Worm (Caenorhabditis elegans) whole organism, L3 larva: Measurements from ENCODE around the gene cyn-10.
"Not testable (repeated sequence)": the region's sequence is repeated elsewhere in the genome, so short reads cannot be mapped to it uniquely, and the experiment has no call there.

Experiments
- R02D3.7 ChIP-seq: fragments of 150-350 bp; optimal IDR thresholded peaks from 2 replicates; lab custom pipeline; 2014; ENCODE audit warnings: missing biosample characterization, missing genetic modification characterization
- ZK546.5 ChIP-seq: sonication (generic microtip); optimal IDR thresholded peaks from 2 replicates; lab custom pipeline; 2017; ENCODE audit warnings: missing biosample characterization, missing genetic modification characterization
- aly-2 ChIP-seq: fragments of 150-350 bp; optimal IDR thresholded peaks from 2 replicates; lab custom pipeline; 2014; ENCODE audit warnings: missing biosample characterization, missing genetic modification characterization
- ama-1 ChIP-seq: fragments of 150-350 bp; optimal IDR thresholded peaks from 2 replicates; lab custom pipeline; 2018
- ceh-16 ChIP-seq: sonication (generic microtip); optimal IDR thresholded peaks from 2 replicates; lab custom pipeline; 2017; ENCODE audit warnings: missing biosample characterization, missing genetic modification characterization
- elt-2 ChIP-seq: sonication (generic microtip); optimal IDR thresholded peaks from 2 replicates; lab custom pipeline; 2016; ENCODE audit warnings: missing genetic modification reagents, mild to moderate bottlenecking, missing genetic modification characterization, missing compliant biosample characterization
- elt-3 ChIP-seq, 3 experiments: fragments of 150-350 bp in 1 of 3; sonication (generic microtip) in 2 of 3; optimal IDR thresholded peaks; 2 replicates in 2 of 3; 4 replicates in 1 of 3; lab custom pipeline; 2014 to 2017; ENCODE audit warnings: missing biosample characterization in 3 of 3, missing genetic modification characterization in 3 of 3
- fos-1 ChIP-seq: fragments of 150-350 bp; optimal IDR thresholded peaks from 2 replicates; lab custom pipeline; 2014; ENCODE audit warnings: missing biosample characterization, missing genetic modification characterization
- hmg-11 ChIP-seq: sonication (generic microtip); optimal IDR thresholded peaks from 2 replicates; lab custom pipeline; 2016; ENCODE audit warnings: missing genetic modification characterization, missing compliant biosample characterization
- jun-1 ChIP-seq: fragments of 150-350 bp; optimal IDR thresholded peaks from 2 replicates; lab custom pipeline; 2014; ENCODE audit warnings: missing biosample characterization, missing genetic modification reagents, missing genetic modification characterization
- lin-15B ChIP-seq: fragments of 150-350 bp; optimal IDR thresholded peaks from 2 replicates; lab custom pipeline; 2014; ENCODE audit warnings: missing biosample characterization, missing genetic modification characterization
- lsy-12 ChIP-seq: sonication (generic microtip); optimal IDR thresholded peaks from 2 replicates; lab custom pipeline; 2016; ENCODE audit warnings: mild to moderate bottlenecking, missing genetic modification characterization, missing compliant biosample characterization
- mdl-1 ChIP-seq: fragments of 150-350 bp; optimal IDR thresholded peaks from 2 replicates; lab custom pipeline; 2014; ENCODE audit warnings: missing biosample characterization, missing genetic modification characterization
- mml-1 ChIP-seq: fragments of 150-350 bp; sonication (generic microtip); optimal IDR thresholded peaks from 3 replicates; lab custom pipeline; 2014; ENCODE audit warnings: missing biosample characterization, missing genetic modification characterization
- nfya-1 ChIP-seq: sonication (generic microtip); optimal IDR thresholded peaks from 2 replicates; lab custom pipeline; 2017; ENCODE audit warnings: missing genetic modification characterization, mild to moderate bottlenecking, missing compliant biosample characterization, antibody characterized with exemption, moderate library complexity; ENCODE audit not compliant: insufficient read depth
- nhr-12 ChIP-seq: fragments of 150-350 bp; optimal IDR thresholded peaks from 2 replicates; lab custom pipeline; 2014; ENCODE audit warnings: missing biosample characterization, missing genetic modification characterization
- nhr-23 ChIP-seq: fragments of 150-350 bp; optimal IDR thresholded peaks from 2 replicates; lab custom pipeline; 2014; ENCODE audit warnings: missing biosample characterization, missing genetic modification reagents, missing genetic modification characterization
- nhr-25 ChIP-seq: sonication (generic microtip); optimal IDR thresholded peaks from 2 replicates; lab custom pipeline; 2017; ENCODE audit warnings: missing biosample characterization, missing genetic modification characterization
- nhr-43 ChIP-seq: sonication (generic microtip); optimal IDR thresholded peaks from 2 replicates; lab custom pipeline; 2016; ENCODE audit warnings: mild to moderate bottlenecking, missing genetic modification characterization, missing compliant biosample characterization; ENCODE audit not compliant: poor library complexity, severe bottlenecking
- nhr-67 ChIP-seq: fragments of 150-350 bp; optimal IDR thresholded peaks from 2 replicates; lab custom pipeline; 2014; ENCODE audit warnings: missing biosample characterization, missing genetic modification characterization
- nhr-76 ChIP-seq: fragments of 150-350 bp; sonication (generic microtip); optimal IDR thresholded peaks from 5 replicates; lab custom pipeline; 2014; ENCODE audit warnings: missing biosample characterization, missing genetic modification characterization
- nhr-77 ChIP-seq: fragments of 150-350 bp; optimal IDR thresholded peaks from 2 replicates; lab custom pipeline; 2014; ENCODE audit warnings: missing biosample characterization, missing genetic modification characterization
- pqm-1 ChIP-seq: fragments of 150-350 bp; optimal IDR thresholded peaks from 2 replicates; lab custom pipeline; 2017; ENCODE audit warnings: missing biosample characterization, missing genetic modification characterization, inconsistent platforms
- sea-2 ChIP-seq: fragments of 150-350 bp; sonication (generic microtip); optimal IDR thresholded peaks from 4 replicates; lab custom pipeline; 2014; ENCODE audit warnings: missing biosample characterization, missing genetic modification reagents, missing genetic modification characterization
- snpc-4 ChIP-seq: fragments of 150-350 bp; optimal IDR thresholded peaks from 2 replicates; lab custom pipeline; 2014; ENCODE audit warnings: missing biosample characterization, missing genetic modification characterization
- unc-39 ChIP-seq: sonication (generic microtip); optimal IDR thresholded peaks from 4 replicates; lab custom pipeline; 2017; ENCODE audit warnings: missing biosample characterization, missing genetic modification characterization
- unc-62 ChIP-seq: fragments of 150-350 bp; sonication (generic microtip); optimal IDR thresholded peaks from 4 replicates; lab custom pipeline; 2014; ENCODE audit warnings: missing biosample characterization, missing genetic modification reagents, missing genetic modification characterization
- zag-1 ChIP-seq: fragments of 150-350 bp; optimal IDR thresholded peaks from 2 replicates; lab custom pipeline; 2014; ENCODE audit warnings: missing biosample characterization, missing genetic modification characterization
- ztf-11 ChIP-seq: fragments of 150-350 bp; optimal IDR thresholded peaks from 2 replicates; lab custom pipeline; 2014; ENCODE audit warnings: missing biosample characterization, missing genetic modification characterization

Gene cyn-10

ce11 chrII:6909568-6910122 lies 3.5 kb downstream of the cyn-10 start, which contains the start of gene asm-1:
asm-1 (plus strand) TSS chrII:6910072.
- peak; percentile 26 for TF ChIP-seq elt-2 (tag; lab: Kevin White, UChicago)
- no peak for TF ChIP-seq lsy-12 (tag; lab: Kevin White, UChicago)

ce11 chrII:6908689-6909088 lies 4.5 kb downstream of the cyn-10 start:
- TF ChIP-seq nhr-25 (tag; lab: Kevin White, UChicago) (no peak), ZK546.5 (tag; lab: Kevin White, UChicago) (no peak), R02D3.7 (tag; lab: Kevin White, UChicago) (no peak), nhr-12 (tag; lab: Kevin White, UChicago) (no peak), nhr-77 (no peak), mml-1 (tag; lab: Kevin White, UChicago) (no peak), nhr-67 (tag; lab: Kevin White, UChicago) (no peak), hmg-11 (tag; lab: Kevin White, UChicago) (no peak), fos-1 (tag; lab: Kevin White, UChicago) (no peak), lin-15B (tag; lab: Kevin White, UChicago) (no peak), ztf-11 (tag; lab: Kevin White, UChicago) (no peak), unc-62 (no peak)

ce11 chrII:6907657-6908056 lies 5.5 kb downstream of the cyn-10 start, which contains the start of gene B0252.3:
B0252.3 (minus strand) TSS chrII:6907757.
- not testable (repeated sequence) for TF ChIP-seq zag-1 (tag; lab: Kevin White, UChicago); jun-1; snpc-4 (tag; lab: Kevin White, UChicago)

ce11 chrII:6901795-6902194 lies 11.4 kb downstream of the cyn-10 start, which contains the start of gene psmd-9:
psmd-9 (plus strand) TSS chrII:6902095.
- TF ChIP-seq aly-2 (no peak), nhr-12 (tag; lab: Kevin White, UChicago) (no peak), unc-39 (no peak), nhr-76 (tag; lab: Kevin White, UChicago) (no peak), ceh-16 (tag; lab: Kevin White, UChicago) (no peak), ama-1 (lab: Kevin White, UChicago) (no peak), ztf-11 (tag; lab: Kevin White, UChicago) (no peak), nhr-77 (no peak), pqm-1 (no peak), hmg-11 (tag; lab: Kevin White, UChicago) (no peak), mdl-1 (tag; lab: Kevin White, UChicago) (no peak), elt-2 (tag; lab: Kevin White, UChicago) (no peak), lsy-12 (tag; lab: Kevin White, UChicago) (no peak), sea-2 (GFP tag; lab: Kevin White, UChicago) (no peak), nhr-23 (no peak)

- TF ChIP-seq unc-62 (no peak), R02D3.7 (tag; lab: Kevin White, UChicago) (no peak), zag-1 (tag; lab: Kevin White, UChicago) (no peak)
- TF ChIP-seq, all 47 proteins: peak for 0
Observed at ce11 chrII:6900708-6901107, 12.5 kb downstream of the cyn-10 start.

- TF ChIP-seq elt-2 (tag; lab: Kevin White, UChicago): no peak
- no peak for TF ChIP-seq aly-2
- peak; percentile 24 for TF ChIP-seq nfya-1 (tag; lab: Kevin White, UChicago)
- peak; percentile 35 for TF ChIP-seq nhr-43 (tag; lab: Kevin White, UChicago)
Observed at ce11 chrII:6898017-6898779, 15.0 kb downstream of the cyn-10 start, which contains the start of gene hrpl-1. hrpl-1 (plus strand) TSS chrII:6898729.

ce11 chrII:6897507-6897906 lies 15.7 kb downstream of the cyn-10 start, which contains the start of gene C44B7.11:
C44B7.11 (minus strand) TSS chrII:6897540.
- TF ChIP-seq unc-39: no peak
- peak; percentile 29 for TF ChIP-seq pqm-1
- TF ChIP-seq elt-3 (tag; optimal IDR thresholded peaks at IDR 0.05; lab: Kevin White, UChicago): no peak
- TF ChIP-seq fos-1 (tag; lab: Kevin White, UChicago): no peak
- TF ChIP-seq elt-2 (tag; lab: Kevin White, UChicago): peak; percentile 34
